Fruit fly (Drosophila melanogaster): ENCODE data around the gene mex1.

Gene mex1

dm6 chr3L:15566484-15566955, 47.1 kb upstream of the mex1 start (continued):
- TF ChIP-seq Lhr (GFP tag; optimal IDR thresholded peaks at IDR 0.05), result peak; percentile 8
- no peak for TF ChIP-seq corto (GFP tag; optimal IDR thresholded peaks at IDR 0.05)
- peak; percentile 88 for TF ChIP-seq sens (GFP tag)
- no peak for TF ChIP-seq Optix (GFP tag; IDR thresholded peaks at IDR 0.05)
- TF ChIP-seq D19A (tag; optimal IDR thresholded peaks at IDR 0.05), result no peak
- TF ChIP-seq CG2199 (GFP tag; IDR thresholded peaks at IDR 0.05), result peak; percentile 91
- peak; percentile 61 for TF ChIP-seq CG11398 (GFP tag; optimal IDR thresholded peaks at IDR 0.05)
- no peak for TF ChIP-seq ind (GFP tag; optimal IDR thresholded peaks at IDR 0.05)
- peak; percentile 66 for TF ChIP-seq fd3F (GFP tag; optimal IDR thresholded peaks at IDR 0.05)
- peak; percentile 78 for TF ChIP-seq CG2875 (GFP tag; optimal IDR thresholded peaks at IDR 0.05)
- no peak for TF ChIP-seq zen2 (GFP tag; IDR thresholded peaks at IDR 0.05; ENCODE audit: partially characterized antibody)
- TF ChIP-seq caup (GFP tag; optimal IDR thresholded peaks at IDR 0.05; ENCODE audit: severe bottlenecking), result peak; percentile 91
- TF ChIP-seq CG3281 (GFP tag; optimal IDR thresholded peaks at IDR 0.05), result peak; percentile 78
- TF ChIP-seq pnt (GFP tag; optimal IDR thresholded peaks at IDR 0.05), result no peak
- peak; percentile 65; the same call in 1 of the 2 replicates for TF ChIP-seq gsb (GFP tag; IDR thresholded peaks at IDR 0.05)
- peak; percentile 67 for TF ChIP-seq CG33213 (GFP tag; optimal IDR thresholded peaks at IDR 0.05)
- TF ChIP-seq gcm (GFP tag; optimal IDR thresholded peaks at IDR 0.05), result peak; percentile 55
- peak; percentile 96 for TF ChIP-seq Med (GFP tag)
- TF ChIP-seq kah (GFP tag; optimal IDR thresholded peaks at IDR 0.05), result peak; percentile 70
- no peak for TF ChIP-seq CG4820 (GFP tag; optimal IDR thresholded peaks at IDR 0.05)
- TF ChIP-seq HHEX (GFP tag; optimal IDR thresholded peaks at IDR 0.05), result peak; percentile 90
- no peak for TF ChIP-seq CG4617 (GFP tag; optimal IDR thresholded peaks at IDR 0.05; ENCODE audit: borderline replicate concordance)
- 0 out of 2 replicates have a peak, but pooled peaks have one; percentile 45 for TF ChIP-seq Nf-YA (GFP tag; IDR thresholded peaks at IDR 0.05)
- TF ChIP-seq MTF-1 (GFP tag; optimal IDR thresholded peaks at IDR 0.05; ENCODE audit: borderline replicate concordance), result peak; percentile 67
- TF ChIP-seq NC2α (GFP tag; optimal IDR thresholded peaks at IDR 0.05), result no peak
- TF ChIP-seq ash1 (GFP tag; optimal IDR thresholded peaks at IDR 0.05), result peak; percentile 52
- 0 out of 4 replicates have a peak, but pooled peaks have one; percentile 44 for TF ChIP-seq chinmo (GFP tag; IDR thresholded peaks at IDR 0.05; ENCODE audit: partially characterized antibody)
- peak; percentile 92 for TF ChIP-seq Hey (tag; optimal IDR thresholded peaks at IDR 0.05)
- peak; percentile 45 for TF ChIP-seq CG10274 (GFP tag; optimal IDR thresholded peaks at IDR 0.05)
- TF ChIP-seq sc (optimal IDR thresholded peaks at IDR 0.05), result no peak
- no peak for TF ChIP-seq sc (GFP tag; optimal IDR thresholded peaks at IDR 0.05)
- TF ChIP-seq prd (optimal IDR thresholded peaks at IDR 0.05), result no peak
- peak; percentile 19; the same call in 1 of the 3 replicates for TF ChIP-seq prd (GFP tag; IDR thresholded peaks at IDR 0.05)
- TF ChIP-seq chn (GFP tag; optimal IDR thresholded peaks at IDR 0.05), result no peak
- TF ChIP-seq CG8281 (tag; optimal IDR thresholded peaks at IDR 0.05), result peak; percentile 55
- TF ChIP-seq ttk (GFP tag; IDR thresholded peaks at IDR 0.05), result no peak
- TF ChIP-seq CG12236 (GFP tag; optimal IDR thresholded peaks at IDR 0.05), result peak; percentile 25
- peak; percentile 21 for TF ChIP-seq CG17829 (tag; optimal IDR thresholded peaks at IDR 0.05)
- TF ChIP-seq CG10431 (GFP tag; optimal IDR thresholded peaks at IDR 0.05), result peak; percentile 100
- 0 out of 3 replicates have a peak, but pooled peaks have one; percentile 25 for TF ChIP-seq CG11093 (GFP tag; IDR thresholded peaks at IDR 0.05)
- peak; percentile 88; the same call in 1 of the 2 replicates for TF ChIP-seq rib (GFP tag; IDR thresholded peaks at IDR 0.05)
- TF ChIP-seq B-H2 (GFP tag; optimal IDR thresholded peaks at IDR 0.05), result peak; percentile 75
- TF ChIP-seq esg (GFP tag; conservative IDR thresholded peaks at IDR 0.05), result no peak
- peak; percentile 30; the same call in 1 of the 2 replicates for TF ChIP-seq MBD-R2 (GFP tag; IDR thresholded peaks at IDR 0.05)
- TF ChIP-seq z (GFP tag; IDR thresholded peaks at IDR 0.05), result no peak
- TF ChIP-seq pros (GFP tag; optimal IDR thresholded peaks at IDR 0.05), result peak; percentile 23
- TF ChIP-seq Adf1 (GFP tag; IDR thresholded peaks at IDR 0.05), result peak; percentile 31; the same call in 1 of the 2 replicates
- no peak for TF ChIP-seq nom (GFP tag; optimal IDR thresholded peaks at IDR 0.05)
- no peak for TF ChIP-seq CG6272 (GFP tag; IDR thresholded peaks at IDR 0.05)
- no peak for TF ChIP-seq Antp (GFP tag; optimal IDR thresholded peaks at IDR 0.05)
- TF ChIP-seq CG18619 (GFP tag; optimal IDR thresholded peaks at IDR 0.05), result peak; percentile 53

All from whole organism, embryonic.